Fruit fly (Drosophila melanogaster): ENCODE results near the gene Cbs.
A peak's percentile ranks its signal among the peaks of the same experiment; 100 is the strongest.

The Cbs gene

dm6 chrX:21027929-21028575 lies 16.9 kb upstream of the Cbs start, which contains the start of gene CG1532 (continued):
- no peak for TF ChIP-seq aop (GFP tag; IDR thresholded peaks at IDR 0.05)
- peak; percentile 76 for TF ChIP-seq Jarid2 (GFP tag; optimal IDR thresholded peaks at IDR 0.05)
- no peak for TF ChIP-seq NFAT (GFP tag; IDR thresholded peaks at IDR 0.05)
- no peak for TF ChIP-seq CG17612 (GFP tag; IDR thresholded peaks at IDR 0.05)
- TF ChIP-seq CG8388 (GFP tag; optimal IDR thresholded peaks at IDR 0.05): no peak
- peak; percentile 24 for TF ChIP-seq CG14710 (tag; optimal IDR thresholded peaks at IDR 0.05)
- TF ChIP-seq CG3838 (GFP tag; optimal IDR thresholded peaks at IDR 0.05): no peak
- TF ChIP-seq CG12236 (GFP tag; optimal IDR thresholded peaks at IDR 0.05): no peak
- peak; percentile 30 for TF ChIP-seq Dp (GFP tag; optimal IDR thresholded peaks at IDR 0.05)
- no peak for TF ChIP-seq disco-r (GFP tag; optimal IDR thresholded peaks at IDR 0.05)
- no peak for TF ChIP-seq CG15073 (GFP tag; optimal IDR thresholded peaks at IDR 0.05)
- TF ChIP-seq Gsc (GFP tag; IDR thresholded peaks at IDR 0.05): no peak
- no peak for TF ChIP-seq sd (tag; optimal IDR thresholded peaks at IDR 0.05)
- no peak for TF ChIP-seq CG17912 (GFP tag; optimal IDR thresholded peaks at IDR 0.05)
- TF ChIP-seq CG1529 (GFP tag; optimal IDR thresholded peaks at IDR 0.05): peak; percentile 40
- TF ChIP-seq Atf-2 (GFP tag; optimal IDR thresholded peaks at IDR 0.05): no peak
- TF ChIP-seq al (GFP tag; IDR thresholded peaks at IDR 0.05): no peak
- TF ChIP-seq ATbp (GFP tag; optimal IDR thresholded peaks at IDR 0.05): no peak
- TF ChIP-seq Taf1 (GFP tag; IDR thresholded peaks at IDR 0.05): no peak
- TF ChIP-seq Sry-δ (GFP tag; optimal IDR thresholded peaks at IDR 0.05): peak; percentile 24
- TF ChIP-seq zen2 (GFP tag; IDR thresholded peaks at IDR 0.05; ENCODE audit: partially characterized antibody): peak; percentile 10; the same call in 1 of the 3 replicates
- TF ChIP-seq chinmo (GFP tag; IDR thresholded peaks at IDR 0.05; ENCODE audit: partially characterized antibody): 0 out of 4 replicates have a peak, but pooled peaks have one; percentile 58
- no peak for TF ChIP-seq Trl (optimal IDR thresholded peaks at IDR 0.05)
- no peak for TF ChIP-seq Trl (GFP tag; optimal IDR thresholded peaks at IDR 0.05)
- TF ChIP-seq CG1233 (GFP tag; optimal IDR thresholded peaks at IDR 0.05): no peak
- no peak for TF ChIP-seq CG17802 (tag; optimal IDR thresholded peaks at IDR 0.05)
- no peak for TF ChIP-seq Lim3 (GFP tag; IDR thresholded peaks at IDR 0.05)
- no peak for TF ChIP-seq Ada2b (GFP tag; IDR thresholded peaks at IDR 0.05)
- no peak for TF ChIP-seq CG18011 (GFP tag; optimal IDR thresholded peaks at IDR 0.05)
- no peak for TF ChIP-seq Fer3 (tag; optimal IDR thresholded peaks at IDR 0.05)
- no peak for TF ChIP-seq PHDP (tag; optimal IDR thresholded peaks at IDR 0.05)
- TF ChIP-seq Doc3 (GFP tag; IDR thresholded peaks at IDR 0.05; ENCODE audit: partially characterized antibody): peak; percentile 56; the same call in 1 of the 3 replicates
- TF ChIP-seq CoRest (tag; optimal IDR thresholded peaks at IDR 0.05): peak; percentile 7
- no peak for TF ChIP-seq CG4854 (GFP tag; optimal IDR thresholded peaks at IDR 0.05)
- TF ChIP-seq Sry-β (GFP tag; optimal IDR thresholded peaks at IDR 0.05): no peak
- no peak for TF ChIP-seq Nf-YC (tag; optimal IDR thresholded peaks at IDR 0.05)
- no peak for TF ChIP-seq slbo (GFP tag; IDR thresholded peaks at IDR 0.05)
- TF ChIP-seq CG7786 (GFP tag; optimal IDR thresholded peaks at IDR 0.05): no peak
- no peak for TF ChIP-seq Oaz (GFP tag; IDR thresholded peaks at IDR 0.05)
- no peak for TF ChIP-seq CG7928 (GFP tag; optimal IDR thresholded peaks at IDR 0.05)
- peak; percentile 78 for TF ChIP-seq Vsx1 (GFP tag; optimal IDR thresholded peaks at IDR 0.05)
- TF ChIP-seq CG11247 (GFP tag; IDR thresholded peaks at IDR 0.05): no peak
- TF ChIP-seq unpg (GFP tag; optimal IDR thresholded peaks at IDR 0.05): no peak
- no peak for TF ChIP-seq gro (GFP tag; optimal IDR thresholded peaks at IDR 0.05)
- TF ChIP-seq CG31365 (tag; optimal IDR thresholded peaks at IDR 0.05): no peak
- no peak for TF ChIP-seq CG9215 (GFP tag; IDR thresholded peaks at IDR 0.05)
- TF ChIP-seq trem (tag; optimal IDR thresholded peaks at IDR 0.05): peak; percentile 24
- TF ChIP-seq CkIIα-i1 (GFP tag; IDR thresholded peaks at IDR 0.05): no peak
- TF ChIP-seq CG12744 (GFP tag; optimal IDR thresholded peaks at IDR 0.05): no peak
- no peak for TF ChIP-seq tio (GFP tag; optimal IDR thresholded peaks at IDR 0.05)
- TF ChIP-seq Dip2 (GFP tag; IDR thresholded peaks at IDR 0.05): no peak

All from whole organism, embryonic.